Worm (Caenorhabditis elegans) whole organism, L3 larva: ENCODE results near the gene ZK185.4.

Experiments
- R02D3.7 ChIP-seq: fragments of 150-350 bp; optimal IDR thresholded peaks from 2 replicates; lab custom pipeline; 2014; ENCODE audit warnings: missing biosample characterization, missing genetic modification characterization
- fos-1 ChIP-seq: fragments of 150-350 bp; optimal IDR thresholded peaks from 2 replicates; lab custom pipeline; 2014; ENCODE audit warnings: missing biosample characterization, missing genetic modification characterization
- nhr-12 ChIP-seq: fragments of 150-350 bp; optimal IDR thresholded peaks from 2 replicates; lab custom pipeline; 2014; ENCODE audit warnings: missing biosample characterization, missing genetic modification characterization

- TF ChIP-seq nhr-12 (tag; lab: Kevin White, UChicago) (no peak), R02D3.7 (tag; lab: Kevin White, UChicago) (no peak), fos-1 (tag; lab: Kevin White, UChicago) (no peak)
Measured at ce11 chrIV:4568402-4568891, 35.5 kb upstream of the ZK185.4 start, which contains the start of gene F28E10.1.
